Fruit fly (Drosophila melanogaster): ENCODE measurements around the gene CG14671.

Gene CG14671

dm6 chr3R:5517002-5517875 lies 47.4 kb downstream of the CG14671 start, which contains the start of gene Itpr (continued):
- TF ChIP-seq CG13424 (tag; optimal IDR thresholded peaks at IDR 0.05) (no peak), CG10321 (GFP tag; IDR thresholded peaks at IDR 0.05) (no peak), CG30431 (GFP tag; optimal IDR thresholded peaks at IDR 0.05) (no peak), pnt (GFP tag; optimal IDR thresholded peaks at IDR 0.05) (no peak), kay (GFP tag; optimal IDR thresholded peaks at IDR 0.05) (peak; percentile 55), Ets97D (GFP tag; optimal IDR thresholded peaks at IDR 0.05) (no peak), CG17802 (tag; optimal IDR thresholded peaks at IDR 0.05) (no peak), croc (GFP tag; conservative IDR thresholded peaks at IDR 0.05) (no peak), NK7.1 (GFP tag; optimal IDR thresholded peaks at IDR 0.05) (no peak), sens (GFP tag) (peak; percentile 82), az2 (GFP tag; optimal IDR thresholded peaks at IDR 0.05) (no peak), CG12769 (tag; optimal IDR thresholded peaks at IDR 0.05) (peak; percentile 80), cas (GFP tag; IDR thresholded peaks at IDR 0.05) (no peak), CG7839 (tag; optimal IDR thresholded peaks at IDR 0.05) (no peak), p53 (GFP tag; optimal IDR thresholded peaks at IDR 0.05) (no peak), dati (GFP tag; IDR thresholded peaks at IDR 0.05) (no peak), CG42726 (GFP tag; IDR thresholded peaks at IDR 0.05; ENCODE audit: partially characterized antibody) (peak; percentile 84), CG6689 (GFP tag; IDR thresholded peaks at IDR 0.05) (no peak), CG12391 (tag; optimal IDR thresholded peaks at IDR 0.05) (no peak), chinmo (GFP tag; IDR thresholded peaks at IDR 0.05; ENCODE audit: partially characterized antibody) (peak; percentile 92), Hr39 (optimal IDR thresholded peaks at IDR 0.05) (no peak), zen2 (GFP tag; IDR thresholded peaks at IDR 0.05; ENCODE audit: partially characterized antibody) (no peak), GATAe (GFP tag; conservative IDR thresholded peaks at IDR 0.05) (no peak), CG10654 (GFP tag; optimal IDR thresholded peaks at IDR 0.05) (no peak), Deaf1 (tag; optimal IDR thresholded peaks at IDR 0.05) (peak; percentile 70), CG1529 (GFP tag; optimal IDR thresholded peaks at IDR 0.05) (no peak), knrl (GFP tag; IDR thresholded peaks at IDR 0.05; ENCODE audit: partially characterized antibody) (0 out of 3 replicates have a peak, but pooled peaks have one; percentile 14), mam (GFP tag; optimal IDR thresholded peaks at IDR 0.05) (no peak), Hr51 (GFP tag; optimal IDR thresholded peaks at IDR 0.05) (no peak), CG9932 (GFP tag; IDR thresholded peaks at IDR 0.05) (0 out of 2 replicates have a peak, but pooled peaks have one; percentile 16), Ravus (GFP tag; IDR thresholded peaks at IDR 0.05) (no peak), CG11723 (GFP tag; optimal IDR thresholded peaks at IDR 0.05) (no peak), eyg (GFP tag; optimal IDR thresholded peaks at IDR 0.05) (no peak), CG17912 (GFP tag; optimal IDR thresholded peaks at IDR 0.05) (no peak), CG1024 (GFP tag; IDR thresholded peaks at IDR 0.05) (no peak), ems (GFP tag; optimal IDR thresholded peaks at IDR 0.05) (no peak), grn (GFP tag; optimal IDR thresholded peaks at IDR 0.05) (no peak), CG34376 (GFP tag; optimal IDR thresholded peaks at IDR 0.05) (peak; percentile 15), Nf-YB (GFP tag; optimal IDR thresholded peaks at IDR 0.05) (no peak), vnd (GFP tag; IDR thresholded peaks at IDR 0.05; ENCODE audit: partially characterized antibody) (no peak), Bteb2 (GFP tag; optimal IDR thresholded peaks at IDR 0.05) (no peak), gsb (GFP tag; IDR thresholded peaks at IDR 0.05) (no peak), CG11247 (GFP tag; IDR thresholded peaks at IDR 0.05) (no peak), Oaz (GFP tag; IDR thresholded peaks at IDR 0.05) (no peak), Rfx (GFP tag; IDR thresholded peaks at IDR 0.05) (no peak), Sry-δ (GFP tag; optimal IDR thresholded peaks at IDR 0.05) (no peak), zf30C (GFP tag; optimal IDR thresholded peaks at IDR 0.05) (no peak), nom (GFP tag; optimal IDR thresholded peaks at IDR 0.05) (no peak), CG15479 (GFP tag; optimal IDR thresholded peaks at IDR 0.05) (peak; percentile 18), Lhr (GFP tag; optimal IDR thresholded peaks at IDR 0.05) (no peak)
